Fruit fly (Drosophila melanogaster): ENCODE measurements around the gene BBIP1.

Gene BBIP1

dm6 chr3R:9410182-9410581 lies 6.0 kb downstream of the BBIP1 start, which contains the start of gene betaTub85D:
Gene betaTub85D (minus strand): TSS chr3R:9410282.
- no peak for TF ChIP-seq h (GFP tag; optimal IDR thresholded peaks at IDR 0.05)
- TF ChIP-seq sv (GFP tag; optimal IDR thresholded peaks at IDR 0.05): no peak
- no peak for TF ChIP-seq CG9705 (GFP tag; optimal IDR thresholded peaks at IDR 0.05)
- no peak for TF ChIP-seq Sp1 (GFP tag; optimal IDR thresholded peaks at IDR 0.05)
- TF ChIP-seq dmrt93B (GFP tag; optimal IDR thresholded peaks at IDR 0.05): no peak
- no peak for TF ChIP-seq fru (GFP tag; optimal IDR thresholded peaks at IDR 0.05)
- no peak for TF ChIP-seq Hr78 (GFP tag; optimal IDR thresholded peaks at IDR 0.05)
- TF ChIP-seq Abd-B (GFP tag; optimal IDR thresholded peaks at IDR 0.05): no peak
- no peak for TF ChIP-seq lola (GFP tag; optimal IDR thresholded peaks at IDR 0.05)

dm6 chr3R:9411928-9412640 lies 7.9 kb downstream of the BBIP1 start, which contains the start of the genes Task7 and alpha-Man-IIa:
Gene Task7 (minus strand): TSS chr3R:9412293.
Gene alpha-Man-IIa (plus strand): TSS chr3R:9412548.
- TF ChIP-seq Sp1 (GFP tag; optimal IDR thresholded peaks at IDR 0.05): no peak
- no peak for TF ChIP-seq ey (GFP tag; optimal IDR thresholded peaks at IDR 0.05)
- peak; percentile 35 for TF ChIP-seq Myc (optimal IDR thresholded peaks at IDR 0.05)
- no peak for TF ChIP-seq br (GFP tag; optimal IDR thresholded peaks at IDR 0.05)
- no peak for TF ChIP-seq jim (GFP tag; optimal IDR thresholded peaks at IDR 0.05)
- TF ChIP-seq Dfd (GFP tag; optimal IDR thresholded peaks at IDR 0.05): no peak
- no peak for TF ChIP-seq GATAd (GFP tag; optimal IDR thresholded peaks at IDR 0.05)

dm6 chr3R:9416951-9417350 lies 12.8 kb downstream of the BBIP1 start:
- TF ChIP-seq dsf (GFP tag; optimal IDR thresholded peaks at IDR 0.05; ENCODE audit: borderline replicate concordance) (no peak), dmrt93B (GFP tag; optimal IDR thresholded peaks at IDR 0.05) (no peak), Sp1 (GFP tag; optimal IDR thresholded peaks at IDR 0.05) (no peak), GATAd (GFP tag; optimal IDR thresholded peaks at IDR 0.05) (no peak), foxo (GFP tag; optimal IDR thresholded peaks at IDR 0.05) (no peak), usp (GFP tag; optimal IDR thresholded peaks at IDR 0.05) (no peak), Jra (GFP tag; optimal IDR thresholded peaks at IDR 0.05) (no peak), tai (GFP tag; optimal IDR thresholded peaks at IDR 0.05) (no peak), Abd-B (GFP tag; optimal IDR thresholded peaks at IDR 0.05) (no peak), Hnf4 (GFP tag; optimal IDR thresholded peaks at IDR 0.05) (no peak), HLH106 (tag; optimal IDR thresholded peaks at IDR 0.05) (no peak), Mio (GFP tag; optimal IDR thresholded peaks at IDR 0.05) (no peak), N (GFP tag; optimal IDR thresholded peaks at IDR 0.05) (no peak), psq (GFP tag; optimal IDR thresholded peaks at IDR 0.05) (no peak), Myc (optimal IDR thresholded peaks at IDR 0.05) (no peak), Vsx2 (GFP tag; optimal IDR thresholded peaks at IDR 0.05; ENCODE audit: partially characterized antibody) (no peak), br (GFP tag; optimal IDR thresholded peaks at IDR 0.05) (no peak), CG9705 (GFP tag; optimal IDR thresholded peaks at IDR 0.05) (no peak), Hr83 (GFP tag; optimal IDR thresholded peaks at IDR 0.05; ENCODE audit: poor library complexity, severe bottlenecking) (no peak), ey (GFP tag; optimal IDR thresholded peaks at IDR 0.05) (no peak)

- TF ChIP-seq foxo (GFP tag; optimal IDR thresholded peaks at IDR 0.05): peak in 1 of 2 experiments; percentile 1
- TF ChIP-seq jim (GFP tag; optimal IDR thresholded peaks at IDR 0.05): peak; percentile 5
- TF ChIP-seq Rel (GFP tag; optimal IDR thresholded peaks at IDR 0.05): peak; percentile 56
- peak; percentile 0 for TF ChIP-seq Rel (tag; optimal IDR thresholded peaks at IDR 0.05)
- no peak for TF ChIP-seq Hr83 (GFP tag; optimal IDR thresholded peaks at IDR 0.05; ENCODE audit: poor library complexity, severe bottlenecking)
- peak in 1 of 2 experiments; percentile 73 for TF ChIP-seq dl (GFP tag; optimal IDR thresholded peaks at IDR 0.05; ENCODE audit: insufficient read depth in 1 of 2, partially characterized antibody in 2 of 2)
- no peak for TF ChIP-seq N (GFP tag; optimal IDR thresholded peaks at IDR 0.05)
- TF ChIP-seq Dif (GFP tag; optimal IDR thresholded peaks at IDR 0.05; ENCODE audit: partially characterized antibody): peak; percentile 63
- TF ChIP-seq sage (GFP tag; optimal IDR thresholded peaks at IDR 0.05): peak; percentile 76
- TF ChIP-seq brk (GFP tag; optimal IDR thresholded peaks at IDR 0.05): no peak
These were observed 13.6 kb downstream of the BBIP1 start, which contains the start of gene ps for dm6 chr3R:9417577-9418334. Gene ps (plus strand): TSS chr3R:9417940.

Data from whole organism, wandering third instar larva.